Worm (Caenorhabditis elegans) whole organism, L1 larva: ENCODE results near the gene lgg-3.

Experiments
- ama-1 ChIP-seq: fragments of 150-350 bp; optimal IDR thresholded peaks from 2 replicates; lab custom pipeline; 2014
- hlh-4 ChIP-seq: sonication (generic microtip); optimal IDR thresholded peaks from 2 replicates; lab custom pipeline; 2016; ENCODE audit warnings: mild to moderate bottlenecking, missing genetic modification characterization, missing compliant biosample characterization
- irx-1 ChIP-seq: sonication (generic microtip); optimal IDR thresholded peaks from 2 replicates; lab custom pipeline; 2016; ENCODE audit warnings: missing genetic modification characterization, missing compliant biosample characterization
- lin-13 ChIP-seq: fragments of 150-350 bp; optimal IDR thresholded peaks from 2 replicates; lab custom pipeline; 2014; ENCODE audit warnings: missing biosample characterization, missing genetic modification reagents, missing genetic modification characterization
- mdl-1 ChIP-seq, 2 experiments: fragments of 150-350 bp; optimal IDR thresholded peaks; 2 replicates each; lab custom pipeline; 2014 to 2017; ENCODE audit warnings: missing biosample characterization in 2 of 2, missing genetic modification characterization in 2 of 2, inconsistent platforms in 1 of 2
- mef-2 ChIP-seq: fragments of 150-350 bp; optimal IDR thresholded peaks from 2 replicates; lab custom pipeline; 2014; ENCODE audit warnings: missing biosample characterization, missing genetic modification characterization
- pqm-1 ChIP-seq: sonication (generic microtip); optimal IDR thresholded peaks from 3 replicates; lab custom pipeline; 2017; ENCODE audit warnings: missing biosample characterization, missing genetic modification characterization
- snpc-4 ChIP-seq: fragments of 150-350 bp; optimal IDR thresholded peaks from 2 replicates; lab custom pipeline; 2014; ENCODE audit warnings: missing biosample characterization, missing genetic modification characterization
- unc-86 ChIP-seq: sonication (generic microtip); optimal IDR thresholded peaks from 2 replicates; lab custom pipeline; 2016; ENCODE audit warnings: missing genetic modification characterization, missing compliant biosample characterization
- xbp-1 ChIP-seq: sonication (generic microtip); optimal IDR thresholded peaks from 2 replicates; lab custom pipeline; 2016; ENCODE audit warnings: missing genetic modification characterization, missing compliant biosample characterization

DNA sequence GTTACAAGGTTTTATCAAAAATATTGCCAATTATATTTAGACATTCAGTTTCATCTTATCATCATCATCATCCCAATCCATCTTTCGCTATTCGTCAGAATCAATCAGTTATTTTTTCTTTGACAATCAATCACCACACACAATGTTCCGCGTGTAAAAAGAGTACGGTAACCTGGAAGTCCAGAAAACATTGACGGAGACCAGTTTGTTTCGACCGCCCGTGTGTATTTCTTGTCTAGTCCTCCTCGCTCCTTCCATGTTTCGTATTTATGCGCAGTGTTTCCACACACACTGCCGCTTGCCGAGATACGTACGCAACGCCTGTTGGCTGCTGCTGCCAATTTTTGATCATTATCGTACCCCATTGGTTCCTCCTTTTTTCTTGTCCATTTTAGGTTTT is 12.9 kb upstream of the lgg-3 start:
- TF ChIP-seq ama-1 (lab: Kevin White, UChicago) (no peak), snpc-4 (no peak), lin-13 (GFP tag; lab: Kevin White, UChicago) (no peak), xbp-1 (tag; lab: Kevin White, UChicago) (peak; percentile 30), pqm-1 (tag; lab: Kevin White, UChicago) (no peak), irx-1 (tag; lab: Kevin White, UChicago) (no peak), mdl-1 (tag; optimal IDR thresholded peaks at IDR 0.05; lab: Kevin White, UChicago) (peak in 1 of 2 experiments; percentile 53), mef-2 (no peak), hlh-4 (no peak), unc-86 (tag; lab: Kevin White, UChicago) (no peak)
